Worm (Caenorhabditis elegans) whole organism, early embryonic: ENCODE data around the gene K02D10.2.
A peak's percentile ranks its signal among the peaks of the same experiment; 100 is the strongest.

Source experiments
- B0310.2 ChIP-seq: sonication (generic microtip); optimal IDR thresholded peaks from 2 replicates; lab custom pipeline; 2016; ENCODE audit warnings: mild to moderate bottlenecking, missing genetic modification characterization, missing compliant biosample characterization
- F13C5.2 ChIP-seq: sonication (generic microtip); optimal IDR thresholded peaks from 2 replicates; lab custom pipeline; 2017; ENCODE audit warnings: mild to moderate bottlenecking, missing genetic modification characterization, inconsistent platforms, missing compliant biosample characterization
- aly-1 ChIP-seq: sonication (generic microtip); optimal IDR thresholded peaks from 2 replicates; lab custom pipeline; 2016; ENCODE audit warnings: missing genetic modification characterization, missing compliant biosample characterization
- ama-1 ChIP-seq: fragments of 150-350 bp; optimal IDR thresholded peaks from 2 replicates; lab custom pipeline; 2014
- ceh-13 ChIP-seq: fragments of 200-800 bp; sonication (Bioruptor generic); optimal IDR thresholded peaks from 2 replicates; lab custom pipeline; 2018; ENCODE audit warnings: mild to moderate bottlenecking, missing genetic modification characterization, missing compliant biosample characterization
- ceh-36 ChIP-seq: sonication (generic microtip); optimal IDR thresholded peaks from 2 replicates; lab custom pipeline; 2016; ENCODE audit warnings: missing genetic modification characterization, inconsistent platforms, missing compliant biosample characterization
- ets-7 ChIP-seq: sonication (generic microtip); optimal IDR thresholded peaks from 2 replicates; lab custom pipeline; 2016; ENCODE audit warnings: missing genotype, missing genetic modification characterization, missing compliant biosample characterization
- flt-1 ChIP-seq: fragments of 200-800 bp; sonication (Bioruptor generic); IDR thresholded peaks from 2 replicates; pipeline ENCODE4 v1.3.6; 2022; ENCODE audit warnings: missing genetic modification characterization, missing compliant biosample characterization
- hmbx-1 ChIP-seq: sonication (generic microtip); optimal IDR thresholded peaks from 2 replicates; lab custom pipeline; 2016; ENCODE audit warnings: mild to moderate bottlenecking, missing genetic modification characterization, missing compliant biosample characterization
- hmg-4 ChIP-seq: fragments of 200-800 bp; sonication (Bioruptor generic); optimal IDR thresholded peaks from 2 replicates; lab custom pipeline; 2018; ENCODE audit warnings: mild to moderate bottlenecking, missing genetic modification characterization, missing compliant biosample characterization
- hnd-1 ChIP-seq: sonication (generic microtip); optimal IDR thresholded peaks from 2 replicates; lab custom pipeline; 2016; ENCODE audit warnings: missing genetic modification characterization, missing compliant biosample characterization
- pes-1 ChIP-seq: fragments of 200-800 bp; sonication (Bioruptor generic); IDR thresholded peaks from 2 replicates; pipeline ENCODE4 v1.3.6; 2022; ENCODE audit warnings: missing genetic modification reagents, missing genetic modification characterization, missing compliant biosample characterization
- scrt-1 ChIP-seq: fragments of 200-800 bp; sonication (Bioruptor generic); IDR thresholded peaks from 2 replicates; pipeline ENCODE4 v1.3.6; 2022; ENCODE audit warnings: missing genetic modification characterization, missing compliant biosample characterization
- sea-1 ChIP-seq: fragments of 200-800 bp; sonication (Bioruptor generic); conservative IDR thresholded peaks from 2 replicates; pipeline ENCODE4 v1.3.6; 2022; ENCODE audit warnings: missing genetic modification characterization, missing compliant biosample characterization
- tbx-11 ChIP-seq: fragments of 200-800 bp; sonication (Bioruptor generic); IDR thresholded peaks from 2 replicates; pipeline ENCODE4 v1.3.6; 2022; ENCODE audit warnings: missing genetic modification characterization, missing compliant biosample characterization
- tbx-37 ChIP-seq: fragments of 200-800 bp; sonication (Bioruptor generic); conservative IDR thresholded peaks from 2 replicates; pipeline ENCODE4 v1.3.6; 2022; ENCODE audit warnings: missing genetic modification reagents, missing genetic modification characterization, missing compliant biosample characterization
- tra-4 ChIP-seq: sonication (generic microtip); optimal IDR thresholded peaks from 2 replicates; lab custom pipeline; 2017; ENCODE audit warnings: missing genetic modification characterization, missing compliant biosample characterization

The K02D10.2 gene

DNA sequence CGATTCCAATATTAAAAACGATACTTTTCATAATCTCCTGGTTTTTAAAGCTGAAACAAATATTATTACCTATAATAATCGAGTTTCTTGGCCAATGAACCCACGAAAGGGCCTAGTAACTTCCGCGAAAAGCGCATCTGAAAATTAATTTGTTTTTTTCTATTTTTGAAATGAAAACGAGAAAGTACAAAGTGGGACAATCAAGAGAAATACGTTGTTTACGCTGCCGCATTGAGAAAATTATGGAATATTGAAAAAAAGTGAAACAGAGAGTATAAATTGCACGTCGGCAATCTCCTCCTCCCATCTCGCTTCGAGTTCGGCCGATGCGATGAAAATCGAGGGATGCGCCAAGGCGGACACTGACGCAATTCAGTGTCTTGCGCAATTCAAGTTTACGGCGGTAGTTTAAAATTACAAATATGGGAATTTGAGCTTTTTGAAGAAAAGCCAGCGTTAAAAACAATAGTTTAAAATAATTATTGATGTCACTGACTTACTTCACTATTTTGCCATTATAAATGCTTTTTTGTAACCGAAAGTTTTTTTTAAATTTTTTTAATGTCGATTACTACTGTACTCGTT is 29.7 kb downstream of the K02D10.2 start, which contains the start of gene pdhk-2:
pdhk-2 (minus strand) TSS at position 137 of the 585 bp plus-strand sequence.
- TF ChIP-seq tbx-37 (GFP tag; lab: Robert Waterston, UW), result peak; percentile 63
- peak; percentile 68; the same call in 1 of the 2 replicates for TF ChIP-seq pes-1
- TF ChIP-seq B0310.2 (tag; lab: Kevin White, UChicago), result no peak
- TF ChIP-seq aly-1, result peak; percentile 58
- TF ChIP-seq hmg-4 (GFP tag; lab: Kevin White, UChicago), result no peak
- 0 out of 2 replicates have a peak, but pooled peaks have one; percentile 54 for TF ChIP-seq tbx-11
- TF ChIP-seq ceh-13 (GFP tag; lab: Kevin White, UChicago), result no peak
- TF ChIP-seq ets-7 (tag; lab: Kevin White, UChicago), result peak; percentile 52
- TF ChIP-seq hmbx-1 (tag; lab: Kevin White, UChicago), result no peak
- TF ChIP-seq tra-4 (tag; lab: Kevin White, UChicago), result no peak
- TF ChIP-seq scrt-1 (GFP tag; lab: Robert Waterston, UW), result peak; percentile 70; the same call in 1 of the 2 replicates
- TF ChIP-seq ama-1 (lab: Kevin White, UChicago), result no peak
- peak; percentile 11 for TF ChIP-seq hnd-1
- TF ChIP-seq F13C5.2, result peak; percentile 93
- peak; percentile 63 for TF ChIP-seq flt-1
- TF ChIP-seq sea-1, result peak; percentile 30; the same call in 1 of the 2 replicates
- no peak for TF ChIP-seq ceh-36 (tag; lab: Kevin White, UChicago)

ce11 chrIII:8739786-8740185 is 31.3 kb downstream of the K02D10.2 start:
- no peak for TF ChIP-seq scrt-1 (GFP tag; lab: Robert Waterston, UW)
- TF ChIP-seq tra-4 (tag; lab: Kevin White, UChicago), result no peak
- no peak for TF ChIP-seq hnd-1
- no peak for TF ChIP-seq ets-7 (tag; lab: Kevin White, UChicago)
- TF ChIP-seq sea-1, result no peak
- no peak for TF ChIP-seq F13C5.2
- no peak for TF ChIP-seq B0310.2 (tag; lab: Kevin White, UChicago)
- TF ChIP-seq ama-1 (lab: Kevin White, UChicago), result no peak
- no peak for TF ChIP-seq pes-1
- TF ChIP-seq tbx-11, result no peak
- no peak for TF ChIP-seq ceh-13 (GFP tag; lab: Kevin White, UChicago)
- no peak for TF ChIP-seq tbx-37 (GFP tag; lab: Robert Waterston, UW)
- TF ChIP-seq hmg-4 (GFP tag; lab: Kevin White, UChicago), result no peak
- TF ChIP-seq hmbx-1 (tag; lab: Kevin White, UChicago), result no peak

DNA sequence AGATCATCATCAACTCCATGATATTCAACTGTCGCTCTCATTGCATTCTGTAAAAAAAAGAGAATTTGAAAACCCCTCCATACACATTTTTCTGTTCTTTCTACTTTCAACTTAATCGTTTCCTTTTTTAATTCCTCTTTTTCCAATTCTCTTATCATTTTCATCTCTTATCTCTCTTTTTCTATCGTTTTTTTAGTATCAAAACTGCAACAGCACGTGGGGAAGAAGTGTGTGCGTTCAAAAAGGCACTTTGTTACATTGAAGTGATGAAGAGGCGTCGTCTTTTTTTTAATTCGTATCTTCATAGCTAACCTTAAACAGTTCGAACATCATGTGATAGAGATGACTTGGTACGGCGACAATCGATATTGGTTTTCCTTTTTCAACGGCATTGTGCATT is 31.9 kb downstream of the K02D10.2 start:
- TF ChIP-seq scrt-1 (GFP tag; lab: Robert Waterston, UW) (no peak), hnd-1 (no peak), sea-1 (no peak), aly-1 (no peak), ets-7 (tag; lab: Kevin White, UChicago) (no peak), ama-1 (lab: Kevin White, UChicago) (no peak), tbx-11 (no peak)

DNA sequence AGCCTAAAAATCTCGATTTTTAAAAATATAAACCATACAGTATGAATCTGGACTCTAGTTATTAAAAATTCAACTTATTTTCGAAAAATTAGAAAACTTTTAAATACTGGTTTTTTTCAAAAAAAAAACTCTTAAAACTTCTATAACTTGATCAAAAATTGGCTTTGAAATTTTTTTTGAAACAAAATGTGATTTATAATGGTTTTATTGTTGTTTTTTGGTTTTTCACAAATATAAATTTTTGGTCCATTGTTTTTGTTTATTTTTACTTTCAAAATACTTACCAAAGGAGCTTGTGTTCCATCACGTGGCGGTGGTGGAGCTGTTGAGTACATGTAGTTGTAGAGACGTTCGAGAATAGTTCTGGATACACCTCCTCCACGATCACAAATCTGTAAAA is 32.8 kb downstream of the K02D10.2 start:
- TF ChIP-seq scrt-1 (GFP tag; lab: Robert Waterston, UW) (no peak), aly-1 (no peak), B0310.2 (tag; lab: Kevin White, UChicago) (no peak)

DNA sequence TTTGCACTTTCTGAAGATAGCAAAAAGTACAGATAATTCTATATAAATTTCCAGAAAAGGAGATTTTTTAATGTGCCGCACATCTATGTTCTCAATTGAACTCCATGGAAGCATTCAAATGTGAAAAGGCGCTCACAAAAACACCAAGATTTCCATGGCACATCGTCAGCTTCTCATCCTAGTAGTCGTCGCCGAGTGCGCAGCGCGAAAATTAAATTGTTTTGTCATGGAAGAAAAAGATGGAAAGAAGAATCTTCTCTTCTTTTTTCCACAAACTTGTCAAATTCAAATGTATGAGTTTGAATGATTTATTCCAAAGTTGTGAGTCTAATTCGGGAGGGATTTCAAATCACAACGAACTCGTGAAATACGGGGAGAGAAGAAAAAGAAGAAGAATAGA is 33.7 kb downstream of the K02D10.2 start:
- TF ChIP-seq hmbx-1 (tag; lab: Kevin White, UChicago) (no peak), flt-1 (no peak), aly-1 (no peak), B0310.2 (tag; lab: Kevin White, UChicago) (no peak), ceh-36 (tag; lab: Kevin White, UChicago) (no peak), hmg-4 (GFP tag; lab: Kevin White, UChicago) (no peak), hnd-1 (no peak)

DNA sequence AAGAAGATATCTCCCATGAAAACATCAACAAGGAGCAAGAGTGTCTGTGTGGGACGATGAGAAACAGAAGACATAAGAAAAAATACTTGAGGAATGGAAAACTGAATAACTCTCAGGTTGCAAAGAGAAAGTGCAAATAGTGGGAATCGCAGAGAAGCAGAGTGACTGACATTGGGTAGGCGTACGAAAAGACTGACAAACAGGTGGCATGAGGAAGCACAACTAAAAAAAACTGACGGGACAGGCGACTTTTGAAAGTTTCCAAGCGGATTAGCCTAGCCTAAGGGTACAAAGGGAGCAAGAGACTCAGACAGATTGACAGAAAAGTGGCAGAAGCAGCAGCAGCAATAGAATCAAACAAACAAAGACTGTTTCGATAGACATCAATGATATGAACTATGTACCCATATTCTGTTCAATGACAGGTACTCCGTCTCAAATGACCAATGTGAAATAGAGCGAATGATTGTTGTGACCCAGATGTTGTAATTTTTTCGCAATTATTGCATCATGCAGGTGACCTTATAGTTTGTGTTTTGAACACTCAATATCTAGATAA is 36.7 kb downstream of the K02D10.2 start:
- TF ChIP-seq ama-1 (lab: Kevin White, UChicago), result no peak
- TF ChIP-seq hmbx-1 (tag; lab: Kevin White, UChicago), result no peak
- no peak for TF ChIP-seq ceh-13 (GFP tag; lab: Kevin White, UChicago)
- no peak for TF ChIP-seq scrt-1 (GFP tag; lab: Robert Waterston, UW)
- TF ChIP-seq tbx-37 (GFP tag; lab: Robert Waterston, UW), result no peak
- no peak for TF ChIP-seq pes-1
- no peak for TF ChIP-seq B0310.2 (tag; lab: Kevin White, UChicago)
- no peak for TF ChIP-seq hmg-4 (GFP tag; lab: Kevin White, UChicago)
- TF ChIP-seq tbx-11, result no peak
- TF ChIP-seq ceh-36 (tag; lab: Kevin White, UChicago), result no peak
- no peak for TF ChIP-seq F13C5.2
- no peak for TF ChIP-seq tra-4 (tag; lab: Kevin White, UChicago)
- no peak for TF ChIP-seq aly-1
- no peak for TF ChIP-seq sea-1
- TF ChIP-seq ets-7 (tag; lab: Kevin White, UChicago), result no peak
- TF ChIP-seq hnd-1, result no peak
- no peak for TF ChIP-seq flt-1

DNA sequence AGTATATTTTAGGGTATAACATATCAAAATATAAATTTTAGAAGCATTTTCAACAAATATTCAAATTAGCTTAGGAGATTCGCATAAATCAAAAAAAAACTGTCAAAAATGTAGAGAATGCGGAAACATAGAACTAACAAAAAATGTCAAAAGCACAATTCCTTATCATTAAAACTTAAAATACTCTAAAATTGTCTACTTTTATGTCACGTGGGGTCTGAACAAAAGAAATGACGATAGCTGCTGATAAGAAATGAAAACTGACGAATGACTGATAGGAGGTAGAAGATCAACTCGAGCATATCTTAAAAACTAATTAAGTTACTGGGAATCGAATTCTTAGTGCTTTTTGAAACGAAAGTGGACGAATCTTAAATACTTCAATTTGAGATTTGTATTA is 37.4 kb downstream of the K02D10.2 start:
- TF ChIP-seq scrt-1 (GFP tag; lab: Robert Waterston, UW) (no peak), tbx-37 (GFP tag; lab: Robert Waterston, UW) (no peak), F13C5.2 (no peak), B0310.2 (tag; lab: Kevin White, UChicago) (no peak), hmg-4 (GFP tag; lab: Kevin White, UChicago) (no peak), ama-1 (lab: Kevin White, UChicago) (no peak), hnd-1 (no peak), aly-1 (no peak), sea-1 (no peak), tra-4 (tag; lab: Kevin White, UChicago) (no peak), hmbx-1 (tag; lab: Kevin White, UChicago) (no peak)
